Worm (Caenorhabditis elegans) whole organism, young adult: ENCODE results near the gene srlf-30.

ENCODE experiments used
- B0019.2 ChIP-seq: fragments of 200-800 bp; sonication (Bioruptor generic); conservative IDR thresholded peaks from 2 replicates; pipeline ENCODE4 v1.3.6; 2022; ENCODE audit warnings: missing genetic modification reagents, missing genetic modification characterization, missing compliant biosample characterization
- C17E4.6 ChIP-seq: fragments of 200-800 bp; sonication (Bioruptor generic); IDR thresholded peaks from 2 replicates; pipeline ENCODE4 v1.3.6; 2022; ENCODE audit warnings: missing genetic modification reagents, missing genetic modification characterization, missing compliant biosample characterization
- D2030.7 ChIP-seq: fragments of 200-800 bp; sonication (Bioruptor generic); IDR thresholded peaks from 2 replicates; pipeline ENCODE4 v1.3.6; 2022; ENCODE audit warnings: missing genetic modification reagents, missing genetic modification characterization, missing compliant biosample characterization
- F22D6.2 ChIP-seq: sonication (generic microtip); optimal IDR thresholded peaks from 2 replicates; lab custom pipeline; 2016; ENCODE audit warnings: mild to moderate bottlenecking, missing genetic modification characterization, missing compliant biosample characterization
- F39B2.1 ChIP-seq: fragments of 200-800 bp; sonication (Bioruptor generic); IDR thresholded peaks from 2 replicates; pipeline ENCODE4 v1.3.6; 2022; ENCODE audit warnings: missing genetic modification reagents, missing genetic modification characterization, missing compliant biosample characterization
- F57C9.4 ChIP-seq: sonication (generic microtip); optimal IDR thresholded peaks from 2 replicates; lab custom pipeline; 2017; ENCODE audit warnings: mild to moderate bottlenecking, missing genetic modification characterization, missing compliant biosample characterization
- K12H6.12 ChIP-seq: fragments of 200-800 bp; sonication (Bioruptor generic); optimal IDR thresholded peaks from 2 replicates; lab custom pipeline; 2018; ENCODE audit warnings: mild to moderate bottlenecking, missing genetic modification characterization, missing compliant biosample characterization
- Y56A3A.18 ChIP-seq: fragments of 200-800 bp; sonication (Bioruptor generic); IDR thresholded peaks from 2 replicates; pipeline ENCODE4 v1.3.6; 2022; ENCODE audit warnings: missing genetic modification reagents, missing genetic modification characterization, missing compliant biosample characterization
- Y79H2A.3 ChIP-seq: fragments of 200-800 bp; sonication (Bioruptor generic); conservative IDR thresholded peaks from 2 replicates; pipeline ENCODE4 v1.3.6; 2022; ENCODE audit warnings: missing genetic modification reagents, missing genetic modification characterization, missing compliant biosample characterization
- akir-1 ChIP-seq: fragments of 200-800 bp; sonication (Bioruptor generic); optimal IDR thresholded peaks from 2 replicates; lab custom pipeline; 2018; ENCODE audit warnings: mild to moderate bottlenecking, missing genetic modification characterization, moderate library complexity, missing compliant biosample characterization
- atf-7 ChIP-seq: sonication (generic microtip); optimal IDR thresholded peaks from 2 replicates; lab custom pipeline; 2017; ENCODE audit warnings: mild to moderate bottlenecking, missing genetic modification characterization, missing compliant biosample characterization
- attf-5 ChIP-seq: fragments of 200-800 bp; sonication (Bioruptor generic); optimal IDR thresholded peaks from 2 replicates; lab custom pipeline; 2018; ENCODE audit warnings: mild to moderate bottlenecking, missing genetic modification characterization, missing compliant biosample characterization
- ceh-58 ChIP-seq: fragments of 200-800 bp; sonication (Bioruptor generic); IDR thresholded peaks from 2 replicates; pipeline ENCODE4 v1.3.6; 2022; ENCODE audit warnings: missing genetic modification characterization, missing compliant biosample characterization
- ceh-79 ChIP-seq: sonication (generic microtip); optimal IDR thresholded peaks from 2 replicates; lab custom pipeline; 2017; ENCODE audit warnings: mild to moderate bottlenecking, missing genetic modification characterization, missing compliant biosample characterization
- die-1 ChIP-seq: sonication (generic microtip); optimal IDR thresholded peaks from 2 replicates; lab custom pipeline; 2016; ENCODE audit warnings: missing genotype, mild to moderate bottlenecking, missing genetic modification characterization, missing compliant biosample characterization
- egl-18 ChIP-seq: fragments of 200-800 bp; sonication (Bioruptor generic); IDR thresholded peaks from 2 replicates; pipeline ENCODE4 v1.3.6; 2022; ENCODE audit warnings: missing genetic modification reagents, missing genetic modification characterization, missing compliant biosample characterization
- fkh-3 ChIP-seq: sonication (generic microtip); optimal IDR thresholded peaks from 2 replicates; lab custom pipeline; 2016; ENCODE audit warnings: mild to moderate bottlenecking, missing genetic modification characterization, missing compliant biosample characterization
- hmg-1.2 ChIP-seq: fragments of 200-800 bp; sonication (Bioruptor generic); IDR thresholded peaks from 2 replicates; pipeline ENCODE4 v1.3.6; 2022; ENCODE audit warnings: missing genetic modification reagents, missing genetic modification characterization, missing compliant biosample characterization
- hmg-20 ChIP-seq: fragments of 200-800 bp; sonication (Bioruptor generic); IDR thresholded peaks from 2 replicates; pipeline ENCODE4 v1.3.6; 2022; ENCODE audit warnings: missing genetic modification reagents, missing genetic modification characterization, missing compliant biosample characterization
- hsf-1 ChIP-seq: fragments of 200-800 bp; sonication (Bioruptor generic); IDR thresholded peaks from 2 replicates; pipeline ENCODE4 v1.3.6; 2022; ENCODE audit warnings: missing genetic modification reagents, missing genetic modification characterization, missing compliant biosample characterization
- let-607 ChIP-seq, 2 experiments: fragments of 200-800 bp in 1 of 2; sonication (Bioruptor generic) in 1 of 2; sonication (generic microtip) in 1 of 2; optimal IDR thresholded peaks; 2 replicates each; lab custom pipeline; 2016 to 2018; ENCODE audit warnings: mild to moderate bottlenecking in 2 of 2, missing compliant biosample characterization in 2 of 2, missing genetic modification characterization in 2 of 2, moderate library complexity in 2 of 2, missing genotype in 1 of 2
- lin-35 ChIP-seq, 3 experiments: fragments of 150-350 bp in 2 of 3; sonication (generic microtip) in 1 of 3; optimal IDR thresholded peaks; 2 replicates each; lab custom pipeline; 2014 to 2018; ENCODE audit warnings: missing biosample characterization in 3 of 3, missing genetic modification characterization in 3 of 3, missing genetic modification reagents in 3 of 3
- lin-40 ChIP-seq: sonication (generic microtip); optimal IDR thresholded peaks from 2 replicates; lab custom pipeline; 2016; ENCODE audit warnings: missing genetic modification characterization, mild to moderate bottlenecking, missing compliant biosample characterization, missing genotype, missing genetic modification reagents
- lir-1 ChIP-seq: fragments of 200-800 bp; sonication (Bioruptor generic); conservative IDR thresholded peaks from 2 replicates; pipeline ENCODE4 v1.3.6; 2022; ENCODE audit warnings: missing genetic modification reagents, missing genetic modification characterization, missing compliant biosample characterization
- madf-6 ChIP-seq: fragments of 200-800 bp; sonication (Bioruptor generic); IDR thresholded peaks from 2 replicates; pipeline ENCODE4 v1.3.6; 2022; ENCODE audit warnings: missing genetic modification reagents, missing genetic modification characterization, missing compliant biosample characterization
- mes-4 ChIP-seq: sonication (generic microtip); optimal IDR thresholded peaks from 2 replicates; lab custom pipeline; 2016; ENCODE audit warnings: missing genotype, missing genetic modification characterization, missing compliant biosample characterization
- nfya-1 ChIP-seq: sonication (generic microtip); optimal IDR thresholded peaks from 2 replicates; lab custom pipeline; 2017; ENCODE audit warnings: antibody characterized with exemption, missing compliant biosample characterization, missing genetic modification characterization, borderline replicate concordance; ENCODE audit not compliant: insufficient read depth
- nfya-2 ChIP-seq: fragments of 200-800 bp; sonication (Bioruptor generic); IDR thresholded peaks from 2 replicates; pipeline ENCODE4 v1.3.6; 2022; ENCODE audit warnings: missing genetic modification reagents, missing genetic modification characterization, missing compliant biosample characterization
- nfyb-1 ChIP-seq: fragments of 200-800 bp; sonication (Bioruptor generic); IDR thresholded peaks from 2 replicates; pipeline ENCODE4 v1.3.6; 2022; ENCODE audit warnings: missing genetic modification reagents, missing genetic modification characterization, missing compliant biosample characterization
- nhr-120 ChIP-seq: fragments of 200-800 bp; sonication (Bioruptor generic); IDR thresholded peaks from 2 replicates; pipeline ENCODE4 v1.3.6; 2022; ENCODE audit warnings: missing genetic modification characterization, missing compliant biosample characterization
- nhr-179 ChIP-seq: sonication (generic microtip); optimal IDR thresholded peaks from 2 replicates; lab custom pipeline; 2016; ENCODE audit warnings: mild to moderate bottlenecking, missing genetic modification characterization, missing compliant biosample characterization
- nhr-80 ChIP-seq: sonication (generic microtip); optimal IDR thresholded peaks from 2 replicates; lab custom pipeline; 2016; ENCODE audit warnings: missing genetic modification characterization, missing compliant biosample characterization
- rcor-1 ChIP-seq: fragments of 200-800 bp; sonication (Bioruptor generic); IDR thresholded peaks from 2 replicates; pipeline ENCODE4 v1.3.6; 2022; ENCODE audit warnings: missing genetic modification reagents, missing genetic modification characterization, missing compliant biosample characterization
- repo-1 ChIP-seq: sonication (generic microtip); optimal IDR thresholded peaks from 2 replicates; lab custom pipeline; 2017; ENCODE audit warnings: mild to moderate bottlenecking, missing genetic modification characterization, missing compliant biosample characterization
- sea-2 ChIP-seq: fragments of 200-800 bp; sonication (Bioruptor generic); IDR thresholded peaks from 2 replicates; pipeline ENCODE4 v1.3.6; 2022; ENCODE audit warnings: missing genetic modification characterization, missing compliant biosample characterization
- snpc-1.3 ChIP-seq: sonication (generic microtip); optimal IDR thresholded peaks from 2 replicates; lab custom pipeline; 2017; ENCODE audit warnings: missing genetic modification characterization, mild to moderate bottlenecking, missing compliant biosample characterization, antibody characterized with exemption, moderate library complexity, missing genotype, missing genetic modification reagents; ENCODE audit not compliant: insufficient read depth
- snpc-4 ChIP-seq, 5 experiments: fragments of 150-350 bp in 1 of 5; sonication (generic microtip) in 4 of 5; optimal IDR thresholded peaks; 2 replicates each; lab custom pipeline; 2014 to 2018; ENCODE audit warnings: missing genetic modification characterization in 5 of 5, missing biosample characterization in 3 of 5, antibody characterized with exemption in 2 of 5, mild to moderate bottlenecking in 2 of 5, missing compliant biosample characterization in 2 of 5, missing genotype in 2 of 5, moderate library complexity in 2 of 5, missing genetic modification reagents in 1 of 5
- tbp1 ChIP-seq: fragments of 200-800 bp; sonication (Bioruptor generic); optimal IDR thresholded peaks from 2 replicates; lab custom pipeline; 2018; ENCODE audit warnings: mild to moderate bottlenecking, missing genetic modification characterization, missing compliant biosample characterization
- unc-62 ChIP-seq: fragments of 150-350 bp; optimal IDR thresholded peaks from 2 replicates; lab custom pipeline; 2014; ENCODE audit warnings: missing biosample characterization, missing genetic modification reagents, missing genetic modification characterization

srlf-30 gene

DNA sequence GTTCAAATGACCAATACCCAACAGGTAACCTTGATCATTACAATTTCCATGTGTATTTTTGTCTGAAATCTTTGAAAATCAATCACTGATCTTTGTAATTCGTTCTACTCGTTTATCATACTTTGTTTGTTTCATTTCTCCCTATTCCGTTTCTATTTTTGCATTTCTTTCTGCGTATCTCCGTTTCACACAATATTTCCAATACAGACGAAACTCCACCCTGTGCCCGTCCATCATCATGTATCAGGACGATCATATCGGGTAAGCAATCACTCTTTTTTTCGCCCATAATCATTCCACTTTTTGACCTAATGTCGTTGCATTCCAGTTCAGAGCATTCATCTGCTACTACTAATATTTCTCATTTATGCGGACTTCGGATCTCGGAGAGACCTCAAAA, 9.5 kb downstream of the srlf-30 start, which contains the start of gene pyk-2:
Gene pyk-2 (plus strand): TSS at position 206 of the 400 bp plus-strand sequence.
- no peak for TF ChIP-seq sea-2 (GFP tag; lab: Robert Waterston, UW)
- peak; percentile 91 for TF ChIP-seq nhr-80 (tag; lab: Kevin White, UChicago)
- peak; percentile 62 for TF ChIP-seq hmg-1.2 (GFP tag; lab: Robert Waterston, UW)

DNA sequence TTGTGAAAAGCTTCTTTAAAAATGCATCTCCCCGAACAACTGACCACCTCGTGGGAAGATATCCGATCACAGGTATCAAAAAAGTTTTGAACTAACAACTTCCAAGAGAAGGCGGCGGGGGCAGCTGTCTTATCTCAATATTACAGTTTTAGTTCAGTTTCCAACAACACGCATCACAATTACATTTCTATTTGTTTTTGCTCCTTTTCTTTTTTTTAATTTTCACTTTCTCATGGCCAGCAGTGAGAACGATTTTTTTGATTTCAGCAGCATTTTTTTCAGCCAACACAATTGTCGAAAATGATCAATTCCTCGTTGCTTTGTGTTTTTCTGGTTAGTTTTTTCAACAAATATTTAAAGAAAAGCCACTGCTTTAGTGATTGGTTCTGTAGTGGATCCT, 12.9 kb downstream of the srlf-30 start, which contains the start of gene ZK593.2:
Gene ZK593.2 (plus strand): TSS at position 301 of the 400 bp plus-strand sequence.
- TF ChIP-seq hsf-1 (GFP tag; lab: Robert Waterston, UW) (no peak), repo-1 (tag; lab: Kevin White, UChicago) (peak; percentile 59), die-1 (tag; lab: Kevin White, UChicago) (no peak), F57C9.4 (tag; lab: Kevin White, UChicago) (no peak)
- TF ChIP-seq, all 124 proteins: peak for 1

DNA sequence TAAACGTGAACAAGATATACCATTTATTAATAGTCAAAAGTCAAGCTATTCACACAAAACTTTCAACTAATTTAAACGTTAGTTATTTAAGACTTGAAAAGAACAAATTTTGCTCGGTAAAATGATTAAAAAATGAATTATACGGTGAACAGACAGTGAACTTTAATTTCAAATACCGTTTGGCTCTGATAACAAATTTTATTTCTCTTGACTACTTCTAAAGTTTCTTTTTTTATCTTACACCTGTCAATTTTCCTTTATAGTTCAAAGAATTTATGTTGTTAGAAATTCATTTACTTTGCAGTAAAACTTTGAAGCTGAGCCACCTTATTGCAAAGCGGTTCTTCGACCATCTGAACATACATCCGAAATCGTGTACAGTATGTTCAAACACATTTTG, 15.2 kb downstream of the srlf-30 start, which contains the start of gene ZK593.3:
Gene ZK593.3 (plus strand): TSS at position 301 of the 400 bp plus-strand sequence.
- TF ChIP-seq lir-1, result no peak
- no peak for TF ChIP-seq nhr-179 (tag; lab: Kevin White, UChicago)
- TF ChIP-seq nhr-120 (GFP tag; lab: Robert Waterston, UW), result no peak
- no peak for TF ChIP-seq Y56A3A.18
- peak; percentile 4 for TF ChIP-seq nhr-80 (tag; lab: Kevin White, UChicago)
- no peak for TF ChIP-seq unc-62
- no peak for TF ChIP-seq attf-5 (GFP tag; lab: Kevin White, UChicago)
- TF ChIP-seq, all 124 proteins: peak for 1

DNA sequence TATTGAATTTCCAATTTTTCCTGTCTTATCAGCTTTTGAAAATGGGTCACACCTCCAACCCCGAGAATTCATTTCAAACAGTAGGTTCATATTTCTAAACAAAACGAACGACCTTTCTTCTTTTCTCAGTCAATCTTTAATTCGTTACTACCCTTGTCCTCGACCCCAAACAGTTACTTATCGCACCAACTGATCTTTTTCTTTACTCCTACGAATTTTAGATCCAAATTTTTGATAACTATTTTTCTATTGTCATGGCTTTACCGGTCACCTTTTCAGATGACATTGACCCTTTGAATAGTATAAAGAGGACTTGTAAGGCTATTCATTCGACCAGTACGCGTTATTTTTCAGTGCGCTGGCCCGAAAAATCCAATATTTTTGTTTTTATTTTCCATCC, 16.0 kb downstream of the srlf-30 start:
- no peak for TF ChIP-seq egl-18 (GFP tag; lab: Robert Waterston, UW)
- TF ChIP-seq tbp1 (GFP tag; lab: Kevin White, UChicago), result no peak
- no peak for TF ChIP-seq ceh-79 (tag; lab: Kevin White, UChicago)
- no peak for TF ChIP-seq hmg-20 (GFP tag; lab: Robert Waterston, UW)
- no peak for TF ChIP-seq Y79H2A.3 (GFP tag; lab: Robert Waterston, UW)
- TF ChIP-seq let-607 (tag; optimal IDR thresholded peaks at IDR 0.05; lab: Kevin White, UChicago), result no peak
- TF ChIP-seq snpc-1.3, result no peak
- no peak for TF ChIP-seq ceh-58 (GFP tag; lab: Robert Waterston, UW)
- TF ChIP-seq D2030.7 (GFP tag; lab: Robert Waterston, UW), result no peak
- no peak for TF ChIP-seq lir-1
- TF ChIP-seq snpc-4 (GFP tag; optimal IDR thresholded peaks at IDR 0.05; lab: Kevin White, UChicago), result no peak
- no peak for TF ChIP-seq snpc-4 (tag; optimal IDR thresholded peaks at IDR 0.05; lab: Kevin White, UChicago)
- TF ChIP-seq hsf-1 (GFP tag; lab: Robert Waterston, UW), result no peak
- TF ChIP-seq atf-7 (tag; lab: Kevin White, UChicago), result no peak
- TF ChIP-seq B0019.2 (GFP tag; lab: Robert Waterston, UW), result no peak
- no peak for TF ChIP-seq nfya-2 (GFP tag; lab: Robert Waterston, UW)
- no peak for TF ChIP-seq nfya-1 (tag; lab: Kevin White, UChicago)
- no peak for TF ChIP-seq madf-6 (GFP tag; lab: Robert Waterston, UW)
- TF ChIP-seq Y56A3A.18, result no peak

DNA sequence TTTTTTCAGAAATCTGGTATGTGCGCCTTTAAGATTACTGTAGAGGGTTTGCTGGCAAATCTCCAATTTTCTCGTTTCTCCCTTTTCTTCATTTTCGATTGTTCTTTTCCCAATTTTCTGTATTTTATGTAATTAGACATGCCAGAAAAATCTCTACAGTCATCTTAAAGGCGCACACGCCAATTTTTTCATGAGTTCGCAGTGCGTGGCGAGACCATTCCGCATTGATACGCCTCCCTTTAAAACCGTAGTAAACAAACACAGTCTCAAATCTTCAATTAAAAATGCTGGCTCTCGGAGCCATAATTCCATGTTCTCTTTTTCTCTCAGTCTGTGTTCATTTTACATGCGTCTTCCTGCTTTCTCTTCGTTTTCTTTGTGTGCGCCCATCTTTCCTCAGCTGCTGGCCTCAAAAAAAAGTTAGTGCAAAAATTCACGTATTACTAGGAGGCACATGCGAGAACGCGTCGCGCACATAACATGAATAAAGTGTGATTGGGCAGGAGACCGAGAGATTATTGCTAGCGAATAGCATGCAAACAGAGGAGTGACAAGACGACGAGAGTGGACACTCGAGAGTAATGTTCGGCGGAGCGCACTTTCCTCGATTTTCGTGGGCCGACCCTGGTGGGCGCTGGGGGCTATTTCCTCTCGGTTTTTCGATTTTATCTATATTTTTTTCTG, 18.8 kb downstream of the srlf-30 start:
- TF ChIP-seq mes-4 (tag; lab: Kevin White, UChicago), result no peak
- TF ChIP-seq lin-40 (tag; lab: Kevin White, UChicago), result peak; percentile 75
- TF ChIP-seq sea-2 (GFP tag; lab: Robert Waterston, UW), result no peak
- no peak for TF ChIP-seq rcor-1 (GFP tag; lab: Robert Waterston, UW)
- TF ChIP-seq nfyb-1 (GFP tag; lab: Robert Waterston, UW), result peak; percentile 62; the same call in 1 of the 2 replicates
- TF ChIP-seq C17E4.6, result no peak
- no peak for TF ChIP-seq F39B2.1 (GFP tag; lab: Robert Waterston, UW)
- no peak for TF ChIP-seq egl-18 (GFP tag; lab: Robert Waterston, UW)
- TF ChIP-seq F22D6.2, result no peak
- peak in 1 of 3 experiments; percentile 28 for TF ChIP-seq lin-35 (GFP tag; optimal IDR thresholded peaks at IDR 0.05; lab: Kevin White, UChicago)
- peak; percentile 38 for TF ChIP-seq tbp1 (GFP tag; lab: Kevin White, UChicago)
- no peak for TF ChIP-seq fkh-3
- no peak for TF ChIP-seq akir-1 (GFP tag; lab: Kevin White, UChicago)
- peak; percentile 77 for TF ChIP-seq K12H6.12 (tag; lab: Kevin White, UChicago)
